Worm (Caenorhabditis elegans) whole organism, young adult: ENCODE measurements around the gene che-7.

Experiments
- F23B12.7 ChIP-seq: sonication (generic microtip); optimal IDR thresholded peaks from 2 replicates; lab custom pipeline; 2017; ENCODE audit warnings: missing genetic modification characterization, mild to moderate bottlenecking, missing compliant biosample characterization, antibody characterized with exemption, moderate library complexity; ENCODE audit not compliant: insufficient read depth
- F49E8.2 ChIP-seq: sonication (generic microtip); optimal IDR thresholded peaks from 3 replicates; lab custom pipeline; 2017; ENCODE audit warnings: missing genetic modification characterization, mild to moderate bottlenecking, missing compliant biosample characterization, antibody characterized with exemption, moderate library complexity; ENCODE audit not compliant: insufficient read depth
- K11D2.4 ChIP-seq: fragments of 200-800 bp; sonication (Bioruptor generic); IDR thresholded peaks from 2 replicates; pipeline ENCODE4 v1.3.6; 2022; ENCODE audit warnings: missing genetic modification reagents, missing genetic modification characterization, missing compliant biosample characterization
- Y67H2A.10 ChIP-seq: fragments of 200-800 bp; sonication (Bioruptor generic); conservative IDR thresholded peaks from 2 replicates; pipeline ENCODE4 v1.3.6; 2022; ENCODE audit warnings: missing genetic modification reagents, missing genetic modification characterization, missing compliant biosample characterization
- Y79H2A.3 ChIP-seq: fragments of 200-800 bp; sonication (Bioruptor generic); conservative IDR thresholded peaks from 2 replicates; pipeline ENCODE4 v1.3.6; 2022; ENCODE audit warnings: missing genetic modification reagents, missing genetic modification characterization, missing compliant biosample characterization
- atf-7 ChIP-seq: sonication (generic microtip); optimal IDR thresholded peaks from 2 replicates; lab custom pipeline; 2017; ENCODE audit warnings: mild to moderate bottlenecking, missing genetic modification characterization, missing compliant biosample characterization
- attf-5 ChIP-seq: fragments of 200-800 bp; sonication (Bioruptor generic); optimal IDR thresholded peaks from 2 replicates; lab custom pipeline; 2018; ENCODE audit warnings: mild to moderate bottlenecking, missing genetic modification characterization, missing compliant biosample characterization
- bed-2 ChIP-seq: fragments of 200-800 bp; sonication (Bioruptor generic); IDR thresholded peaks from 2 replicates; pipeline ENCODE4 v1.3.6; 2022; ENCODE audit warnings: missing genetic modification reagents, missing genetic modification characterization, missing compliant biosample characterization
- ceh-40 ChIP-seq: fragments of 200-800 bp; sonication (Bioruptor generic); IDR thresholded peaks from 2 replicates; pipeline ENCODE4 v1.3.6; 2022; ENCODE audit warnings: missing genetic modification characterization, missing compliant biosample characterization
- ceh-58 ChIP-seq: fragments of 200-800 bp; sonication (Bioruptor generic); IDR thresholded peaks from 2 replicates; pipeline ENCODE4 v1.3.6; 2022; ENCODE audit warnings: missing genetic modification characterization, missing compliant biosample characterization
- ceh-79 ChIP-seq: sonication (generic microtip); optimal IDR thresholded peaks from 2 replicates; lab custom pipeline; 2017; ENCODE audit warnings: mild to moderate bottlenecking, missing genetic modification characterization, missing compliant biosample characterization
- efl-1 ChIP-seq: fragments of 150-350 bp; optimal IDR thresholded peaks from 2 replicates; lab custom pipeline; 2014; ENCODE audit warnings: missing biosample characterization, missing genetic modification reagents, missing genetic modification characterization
- hrde-1 ChIP-seq: sonication (generic microtip); optimal IDR thresholded peaks from 2 replicates; lab custom pipeline; 2016; ENCODE audit warnings: missing genetic modification characterization, mild to moderate bottlenecking, missing compliant biosample characterization, moderate library complexity, missing genotype, missing genetic modification reagents, borderline replicate concordance
- hsf-1 ChIP-seq: fragments of 200-800 bp; sonication (Bioruptor generic); IDR thresholded peaks from 2 replicates; pipeline ENCODE4 v1.3.6; 2022; ENCODE audit warnings: missing genetic modification reagents, missing genetic modification characterization, missing compliant biosample characterization
- lag-1 ChIP-seq: fragments of 200-800 bp; sonication (Bioruptor generic); IDR thresholded peaks from 2 replicates; pipeline ENCODE4 v1.3.6; 2022; ENCODE audit warnings: missing genetic modification reagents, missing genetic modification characterization, missing compliant biosample characterization
- madf-6 ChIP-seq: fragments of 200-800 bp; sonication (Bioruptor generic); IDR thresholded peaks from 2 replicates; pipeline ENCODE4 v1.3.6; 2022; ENCODE audit warnings: missing genetic modification reagents, missing genetic modification characterization, missing compliant biosample characterization
- madf-8 ChIP-seq: fragments of 200-800 bp; sonication (Bioruptor generic); conservative IDR thresholded peaks from 2 replicates; pipeline ENCODE4 v1.3.6; 2022; ENCODE audit warnings: missing genetic modification reagents, missing genetic modification characterization, missing compliant biosample characterization
- nfya-1 ChIP-seq: sonication (generic microtip); optimal IDR thresholded peaks from 2 replicates; lab custom pipeline; 2017; ENCODE audit warnings: antibody characterized with exemption, missing compliant biosample characterization, missing genetic modification characterization, borderline replicate concordance; ENCODE audit not compliant: insufficient read depth
- nfyb-1 ChIP-seq: fragments of 200-800 bp; sonication (Bioruptor generic); IDR thresholded peaks from 2 replicates; pipeline ENCODE4 v1.3.6; 2022; ENCODE audit warnings: missing genetic modification reagents, missing genetic modification characterization, missing compliant biosample characterization
- nhr-179 ChIP-seq: sonication (generic microtip); optimal IDR thresholded peaks from 2 replicates; lab custom pipeline; 2016; ENCODE audit warnings: mild to moderate bottlenecking, missing genetic modification characterization, missing compliant biosample characterization
- nhr-27 ChIP-seq: fragments of 200-800 bp; sonication (Bioruptor generic); optimal IDR thresholded peaks from 2 replicates; lab custom pipeline; 2018; ENCODE audit warnings: mild to moderate bottlenecking, missing genetic modification characterization, moderate library complexity, missing compliant biosample characterization
- rec-8 ChIP-seq, 2 experiments: sonication (generic microtip); optimal IDR thresholded peaks; 2 replicates each; lab custom pipeline; 2016; ENCODE audit warnings: mild to moderate bottlenecking in 2 of 2, missing genetic modification characterization in 2 of 2, missing genetic modification reagents in 2 of 2, missing genotype in 2 of 2, missing biosample characterization in 1 of 2, missing compliant biosample characterization in 1 of 2, moderate library complexity in 1 of 2
- unc-62 ChIP-seq: fragments of 150-350 bp; optimal IDR thresholded peaks from 2 replicates; lab custom pipeline; 2014; ENCODE audit warnings: missing biosample characterization, missing genetic modification reagents, missing genetic modification characterization
- xnd-1 ChIP-seq: sonication (generic microtip); optimal IDR thresholded peaks from 2 replicates; lab custom pipeline; 2016; ENCODE audit warnings: missing genotype, missing genetic modification reagents, missing genetic modification characterization, missing compliant biosample characterization
- ztf-28 ChIP-seq: fragments of 200-800 bp; sonication (Bioruptor generic); IDR thresholded peaks from 2 replicates; pipeline ENCODE4 v1.3.6; 2022; ENCODE audit warnings: missing genetic modification reagents, missing genetic modification characterization, missing compliant biosample characterization
- ztf-6 ChIP-seq: fragments of 200-800 bp; sonication (Bioruptor generic); IDR thresholded peaks from 2 replicates; pipeline ENCODE4 v1.3.6; 2022; ENCODE audit warnings: missing genetic modification reagents, missing genetic modification characterization, missing compliant biosample characterization

Gene che-7

ce11 chrV:7932998-7933397, 36.0 kb downstream of the che-7 start, which contains the start of gene ncx-10:
Gene ncx-10, minus strand, starts transcription at chrV:7933098.
- TF ChIP-seq nhr-179 (tag; lab: Kevin White, UChicago) (no peak), unc-62 (GFP tag; lab: Kevin White, UChicago) (no peak), rec-8 (tag; optimal IDR thresholded peaks at IDR 0.05; lab: Kevin White, UChicago) (no peak), nfya-1 (tag; lab: Kevin White, UChicago) (no peak), F23B12.7 (tag; lab: Kevin White, UChicago) (no peak), hsf-1 (GFP tag; lab: Robert Waterston, UW) (no peak), Y67H2A.10 (GFP tag; lab: Robert Waterston, UW) (no peak), ztf-28 (GFP tag; lab: Robert Waterston, UW) (no peak), F49E8.2 (tag; lab: Kevin White, UChicago) (no peak), ztf-6 (no peak), ceh-40 (GFP tag; lab: Robert Waterston, UW) (no peak), nhr-27 (tag; lab: Kevin White, UChicago) (no peak), xnd-1 (tag; lab: Kevin White, UChicago) (no peak)
- TF ChIP-seq, all 124 proteins: peak for 0

- TF ChIP-seq atf-7 (tag; lab: Kevin White, UChicago) = no peak
- no peak for TF ChIP-seq lag-1 (GFP tag; lab: Robert Waterston, UW)
These were observed 40.3 kb downstream of the che-7 start, which contains the start of gene srsx-5 for ce11 chrV:7928660-7929059. Gene srsx-5, plus strand, starts transcription at chrV:7928960.

ce11 chrV:7926784-7927183, 42.2 kb downstream of the che-7 start, which contains the start of gene srsx-6:
Gene srsx-6, plus strand, starts transcription at chrV:7927084.
- TF ChIP-seq hrde-1 = no peak
- no peak for TF ChIP-seq attf-5 (GFP tag; lab: Kevin White, UChicago)
- no peak for TF ChIP-seq hsf-1 (GFP tag; lab: Robert Waterston, UW)
- TF ChIP-seq nfyb-1 (GFP tag; lab: Robert Waterston, UW) = no peak

- no peak for TF ChIP-seq madf-6 (GFP tag; lab: Robert Waterston, UW)
- no peak for TF ChIP-seq bed-2
- TF ChIP-seq Y79H2A.3 (GFP tag; lab: Robert Waterston, UW) = no peak
- no peak for TF ChIP-seq efl-1
- TF ChIP-seq K11D2.4 (GFP tag; lab: Robert Waterston, UW) = no peak
- no peak for TF ChIP-seq ceh-58
- no peak for TF ChIP-seq madf-8 (GFP tag; lab: Robert Waterston, UW)
- no peak for TF ChIP-seq ceh-79
These were observed 43.5 kb downstream of the che-7 start, which contains the start of gene srsx-7 for ce11 chrV:7925483-7925882. Gene srsx-7, plus strand, starts transcription at chrV:7925783.
